Fruit fly (Drosophila melanogaster) whole organism, embryonic: ENCODE measurements around the gene Mlc-c.

Experiments
- CG10366 ChIP-seq: fragments of 200-800 bp; sonication (Bioruptor generic); IDR thresholded peaks from 2 replicates; pipeline ENCODE4 v1.3.6; 2022; ENCODE audit warnings: missing biosample characterization, missing genetic modification characterization
- CG10565 ChIP-seq: fragments of 200-800 bp; sonication (Bioruptor generic); optimal IDR thresholded peaks from 3 replicates; lab custom pipeline; 2016; ENCODE audit warnings: missing biosample characterization, mild to moderate bottlenecking, missing genetic modification characterization
- CG11504 ChIP-seq: fragments of 200-800 bp; sonication (Bioruptor generic); optimal IDR thresholded peaks from 3 replicates; lab custom pipeline; 2019; ENCODE audit warnings: missing biosample characterization, mild to moderate bottlenecking, missing genetic modification characterization, moderate library complexity
- CG13424 ChIP-seq: fragments of 200-800 bp; sonication (Bioruptor generic); optimal IDR thresholded peaks from 2 replicates; lab custom pipeline; 2019; ENCODE audit warnings: missing biosample characterization, mild to moderate bottlenecking, missing genetic modification characterization, moderate library complexity
- CG14710 ChIP-seq: fragments of 200-800 bp; sonication (Bioruptor generic); optimal IDR thresholded peaks from 3 replicates; lab custom pipeline; 2019; ENCODE audit warnings: missing biosample characterization, mild to moderate bottlenecking, missing genetic modification characterization, moderate library complexity
- CG15514 ChIP-seq: fragments of 200-800 bp; sonication (Bioruptor generic); optimal IDR thresholded peaks from 3 replicates; lab custom pipeline; 2017; ENCODE audit warnings: missing biosample characterization, missing genetic modification characterization, mild to moderate bottlenecking, moderate library complexity, missing genetic modification reagents
- CG15601 ChIP-seq: fragments of 200-800 bp; sonication (Bioruptor generic); optimal IDR thresholded peaks from 3 replicates; lab custom pipeline; 2019; ENCODE audit warnings: missing biosample characterization, mild to moderate bottlenecking, missing genetic modification characterization, moderate library complexity
- CG1602 ChIP-seq: fragments of 200-800 bp; sonication (Bioruptor generic); optimal IDR thresholded peaks from 3 replicates; lab custom pipeline; 2016; ENCODE audit warnings: missing biosample characterization, missing genetic modification characterization
- CG17186 ChIP-seq: fragments of 200-800 bp; sonication (Bioruptor generic); optimal IDR thresholded peaks from 3 replicates; lab custom pipeline; 2017; ENCODE audit warnings: missing biosample characterization, missing genetic modification reagents, missing genetic modification characterization
- CG17328 ChIP-seq: fragments of 200-800 bp; sonication (Bioruptor generic); IDR thresholded peaks from 2 replicates; pipeline ENCODE4 v1.3.6; 2022; ENCODE audit warnings: missing biosample characterization, missing genetic modification characterization
- CG17359 ChIP-seq: fragments of 200-800 bp; sonication (Bioruptor generic); optimal IDR thresholded peaks from 3 replicates; lab custom pipeline; 2018; ENCODE audit warnings: missing biosample characterization, mild to moderate bottlenecking, missing genetic modification characterization, moderate library complexity
- CG17612 ChIP-seq: fragments of 200-800 bp; sonication (Bioruptor generic); IDR thresholded peaks from 2 replicates; pipeline ENCODE4 v1.3.6; 2022; ENCODE audit warnings: missing biosample characterization, missing genetic modification characterization
- CG18476 ChIP-seq: fragments of 200-800 bp; sonication (Bioruptor generic); optimal IDR thresholded peaks from 2 replicates; lab custom pipeline; 2016; ENCODE audit warnings: missing biosample characterization, mild to moderate bottlenecking, missing genetic modification characterization
- CG31365 ChIP-seq: fragments of 200-800 bp; sonication (Bioruptor generic); optimal IDR thresholded peaks from 2 replicates; lab custom pipeline; 2018; ENCODE audit warnings: missing biosample characterization, mild to moderate bottlenecking, missing genetic modification characterization
- CG34224 ChIP-seq: fragments of 200-800 bp; sonication (Bioruptor generic); IDR thresholded peaks from 3 replicates; pipeline ENCODE4 v1.3.6; 2022; ENCODE audit warnings: missing biosample characterization, missing genetic modification characterization; ENCODE audit not compliant: partially characterized antibody
- CG3995 ChIP-seq: fragments of 200-800 bp; sonication (Bioruptor generic); optimal IDR thresholded peaks from 3 replicates; lab custom pipeline; 2016; ENCODE audit warnings: missing biosample characterization, missing genetic modification characterization
- CG4282 ChIP-seq: fragments of 200-800 bp; sonication (Bioruptor generic); optimal IDR thresholded peaks from 2 replicates; lab custom pipeline; 2016; ENCODE audit warnings: missing biosample characterization, missing genetic modification characterization
- CG4820 ChIP-seq: fragments of 200-800 bp; sonication (Bioruptor generic); optimal IDR thresholded peaks from 3 replicates; lab custom pipeline; 2016; ENCODE audit warnings: missing biosample characterization, missing genetic modification characterization
- CG5245 ChIP-seq: fragments of 200-800 bp; sonication (Bioruptor generic); optimal IDR thresholded peaks from 3 replicates; lab custom pipeline; 2016; ENCODE audit warnings: missing biosample characterization, missing genetic modification characterization
- CG5953 ChIP-seq: fragments of 200-800 bp; sonication (Bioruptor generic); IDR thresholded peaks from 2 replicates; pipeline ENCODE4 v1.3.6; 2022; ENCODE audit warnings: missing biosample characterization, missing genetic modification characterization
- CG7839 ChIP-seq: fragments of 200-800 bp; sonication (Bioruptor generic); optimal IDR thresholded peaks from 3 replicates; lab custom pipeline; 2018; ENCODE audit warnings: missing biosample characterization, mild to moderate bottlenecking, missing genetic modification characterization, moderate library complexity
- CG9727 ChIP-seq: fragments of 200-800 bp; sonication (Bioruptor generic); optimal IDR thresholded peaks from 3 replicates; lab custom pipeline; 2017; ENCODE audit warnings: missing biosample characterization, mild to moderate bottlenecking, missing genetic modification characterization
- CG9932 ChIP-seq: fragments of 200-800 bp; sonication (Bioruptor generic); IDR thresholded peaks from 2 replicates; pipeline ENCODE4 v1.3.6; 2022; ENCODE audit warnings: missing biosample characterization, missing genetic modification characterization
- CHES-1-like ChIP-seq: fragments of 200-800 bp; sonication (Bioruptor generic); optimal IDR thresholded peaks from 2 replicates; lab custom pipeline; 2016; ENCODE audit warnings: missing biosample characterization, missing genetic modification characterization
- E2f2 ChIP-seq: fragments of 200-800 bp; sonication (Bioruptor generic); IDR thresholded peaks from 2 replicates; pipeline ENCODE4 v1.3.6; 2022; ENCODE audit warnings: missing biosample characterization, missing genetic modification characterization
- Elba2 ChIP-seq: fragments of 200-800 bp; sonication (Bioruptor generic); optimal IDR thresholded peaks from 3 replicates; lab custom pipeline; 2016; ENCODE audit warnings: missing biosample characterization, missing genetic modification characterization
- Ets65A ChIP-seq: fragments of 200-800 bp; sonication (Bioruptor generic); peaks from one replicate; lab custom pipeline; 2016; ENCODE audit warnings: missing biosample characterization, missing genetic modification characterization
- Fer1 ChIP-seq: fragments of 200-800 bp; sonication (Bioruptor generic); optimal IDR thresholded peaks from 2 replicates; lab custom pipeline; 2017; ENCODE audit warnings: missing biosample characterization, mild to moderate bottlenecking, missing genetic modification characterization
- Gug ChIP-seq: fragments of 200-800 bp; sonication (Bioruptor generic); IDR thresholded peaks from 4 replicates; pipeline ENCODE4 v1.3.6; 2022; ENCODE audit warnings: missing biosample characterization, missing genetic modification characterization
- Hr51 ChIP-seq, 2 experiments: fragments of 200-800 bp; sonication (Bioruptor generic); optimal IDR thresholded peaks; 2 replicates in 1 of 2; 3 replicates in 1 of 2; lab custom pipeline; 2016 to 2018; ENCODE audit warnings: missing biosample characterization in 2 of 2, missing genetic modification characterization in 2 of 2, mild to moderate bottlenecking in 1 of 2, moderate library complexity in 1 of 2
- Hr78 ChIP-seq, 2 experiments: fragments of 200-800 bp in 1 of 2; fragments of >200 bp in 1 of 2; sonication (Bioruptor generic) in 1 of 2; optimal IDR thresholded peaks; 2 replicates each; lab custom pipeline; 2017 to 2019; ENCODE audit warnings: missing biosample characterization in 2 of 2, missing genetic modification characterization in 2 of 2, mild to moderate bottlenecking in 1 of 2, moderate library complexity in 1 of 2
- Jarid2 ChIP-seq: fragments of 200-800 bp; sonication (Bioruptor generic); optimal IDR thresholded peaks from 3 replicates; lab custom pipeline; 2017; ENCODE audit warnings: mild to moderate bottlenecking, missing biosample characterization, missing genetic modification reagents, missing genetic modification characterization
- NK7.1 ChIP-seq: fragments of 200-800 bp; sonication (Bioruptor generic); optimal IDR thresholded peaks from 3 replicates; lab custom pipeline; 2016; ENCODE audit warnings: missing biosample characterization, missing genetic modification characterization
- Rx ChIP-seq: fragments of 200-800 bp; sonication (Bioruptor generic); IDR thresholded peaks from 2 replicates; pipeline ENCODE4 v1.3.6; 2022; ENCODE audit warnings: missing biosample characterization, missing genetic modification characterization
- ara ChIP-seq: fragments of 200-800 bp; sonication (Bioruptor generic); IDR thresholded peaks from 2 replicates; pipeline ENCODE4 v1.3.6; 2022; ENCODE audit warnings: missing biosample characterization, missing genetic modification characterization
- btn ChIP-seq: fragments of 200-800 bp; sonication (Bioruptor generic); optimal IDR thresholded peaks from 2 replicates; lab custom pipeline; 2016; ENCODE audit warnings: missing biosample characterization, missing genetic modification characterization
- cato ChIP-seq: fragments of 200-800 bp; sonication (Bioruptor generic); optimal IDR thresholded peaks from 2 replicates; lab custom pipeline; 2016; ENCODE audit warnings: missing biosample characterization, missing genetic modification characterization, borderline replicate concordance
- fd3F ChIP-seq: fragments of 200-800 bp; sonication (Bioruptor generic); optimal IDR thresholded peaks from 2 replicates; lab custom pipeline; 2018; ENCODE audit warnings: missing biosample characterization, mild to moderate bottlenecking, missing genetic modification characterization, moderate library complexity
- gsb ChIP-seq: fragments of 200-800 bp; sonication (Bioruptor generic); IDR thresholded peaks from 2 replicates; pipeline ENCODE4 v1.3.6; 2022; ENCODE audit warnings: missing biosample characterization, missing genetic modification characterization
- hth ChIP-seq: fragments of >200 bp; optimal IDR thresholded peaks from 2 replicates; lab custom pipeline; 2017; ENCODE audit warnings: inconsistent platforms
- ind ChIP-seq: fragments of 200-800 bp; sonication (Bioruptor generic); optimal IDR thresholded peaks from 3 replicates; lab custom pipeline; 2016; ENCODE audit warnings: missing biosample characterization, missing genetic modification characterization
- luna ChIP-seq: fragments of 200-800 bp; sonication (Bioruptor generic); optimal IDR thresholded peaks from 2 replicates; lab custom pipeline; 2016; ENCODE audit warnings: missing biosample characterization, missing genetic modification characterization
- mam ChIP-seq: fragments of 200-800 bp; sonication (Bioruptor generic); optimal IDR thresholded peaks from 3 replicates; lab custom pipeline; 2016; ENCODE audit warnings: missing biosample characterization, missing genetic modification characterization
- org-1 ChIP-seq: fragments of 200-800 bp; sonication (Bioruptor generic); optimal IDR thresholded peaks from 2 replicates; lab custom pipeline; 2017; ENCODE audit warnings: missing biosample characterization, missing genetic modification characterization
- pb ChIP-seq: fragments of 200-800 bp; sonication (Bioruptor generic); optimal IDR thresholded peaks from 3 replicates; lab custom pipeline; 2016; ENCODE audit warnings: missing biosample characterization, missing genetic modification characterization
- schlank ChIP-seq: fragments of 200-800 bp; sonication (Bioruptor generic); optimal IDR thresholded peaks from 2 replicates; lab custom pipeline; 2018; ENCODE audit warnings: missing biosample characterization, mild to moderate bottlenecking, missing genetic modification characterization
- sens ChIP-seq: fragments of 200-800 bp; sonication (Bioruptor generic); peaks from one replicate; lab custom pipeline; 2016; ENCODE audit warnings: missing biosample characterization, missing genetic modification characterization
- sr ChIP-seq: fragments of 200-800 bp; sonication (Bioruptor generic); IDR thresholded peaks from 3 replicates; pipeline ENCODE4 v1.3.6; 2022; ENCODE audit warnings: missing biosample characterization, missing genetic modification characterization
- stwl ChIP-seq: fragments of 200-800 bp; sonication (Bioruptor generic); optimal IDR thresholded peaks from 3 replicates; lab custom pipeline; 2018; ENCODE audit warnings: missing biosample characterization, mild to moderate bottlenecking, missing genetic modification characterization, moderate library complexity
- ttk ChIP-seq: fragments of 200-800 bp; sonication (Bioruptor generic); IDR thresholded peaks from 2 replicates; pipeline ENCODE4 v2.1.2; 2022; ENCODE audit warnings: missing biosample characterization, missing genetic modification characterization
- vnd ChIP-seq: fragments of 200-800 bp; sonication (Bioruptor generic); IDR thresholded peaks from 3 replicates; pipeline ENCODE4 v1.3.6; 2022; ENCODE audit warnings: missing biosample characterization, missing genetic modification characterization; ENCODE audit not compliant: partially characterized antibody
- zfh1 ChIP-seq: fragments of 200-800 bp; sonication (Bioruptor generic); IDR thresholded peaks from 3 replicates; pipeline ENCODE4 v1.3.6; 2022; ENCODE audit warnings: missing biosample characterization, missing genetic modification characterization

Gene Mlc-c

DNA sequence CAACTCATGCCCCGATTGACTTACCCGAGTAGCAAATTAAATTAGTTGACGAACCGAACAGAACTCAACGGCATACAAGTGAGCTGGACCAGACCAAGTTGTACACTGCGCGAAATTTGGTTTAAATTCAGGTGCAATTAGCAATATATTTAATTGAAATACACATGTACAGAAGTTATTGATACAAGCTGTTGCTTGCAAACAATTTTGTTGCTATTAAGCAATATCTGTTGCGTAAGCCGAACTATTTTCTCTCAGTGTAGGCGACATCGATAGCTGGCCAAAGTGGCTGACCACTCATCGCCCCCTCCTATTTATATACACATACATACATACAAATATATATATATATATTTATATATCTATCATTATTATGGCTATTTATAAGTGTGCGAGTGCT lies 18.2 kb downstream of the Mlc-c start (continued):
- TF ChIP-seq CG34224 (GFP tag; lab: Robert Waterston, UW) (no peak), pb (GFP tag; lab: Kevin White, UChicago) (no peak), CG5245 (GFP tag; lab: Kevin White, UChicago) (no peak), CG11504 (tag; lab: Kevin White, UChicago) (no peak), NK7.1 (GFP tag; lab: Kevin White, UChicago) (no peak), Rx (GFP tag; lab: Robert Waterston, UW) (no peak), Gug (GFP tag; lab: Robert Waterston, UW) (peak; percentile 30; the same call in 1 of the 4 replicates), mam (GFP tag; lab: Kevin White, UChicago) (no peak), org-1 (GFP tag; lab: Kevin White, UChicago) (no peak), CG1602 (GFP tag; lab: Kevin White, UChicago) (no peak), stwl (tag; lab: Kevin White, UChicago) (no peak), CG4820 (GFP tag; lab: Kevin White, UChicago) (peak; percentile 27), luna (GFP tag; lab: Kevin White, UChicago) (no peak), ttk (GFP tag; lab: Robert Waterston, UW) (peak; percentile 31; the same call in 1 of the 2 replicates), sr (no peak), CG9727 (GFP tag; lab: Kevin White, UChicago) (peak; percentile 53), vnd (GFP tag; lab: Robert Waterston, UW) (no peak), Hr78 (GFP tag; optimal IDR thresholded peaks at IDR 0.05; lab: Kevin White, UChicago) (no peak), CHES-1-like (GFP tag; lab: Kevin White, UChicago) (no peak), Hr51 (GFP tag; optimal IDR thresholded peaks at IDR 0.05; lab: Kevin White, UChicago) (no peak), zfh1 (GFP tag; lab: Robert Waterston, UW) (peak; percentile 80), CG17359 (tag; lab: Kevin White, UChicago) (peak; percentile 7), hth (lab: Kevin White, UChicago) (no peak), CG10565 (GFP tag; lab: Kevin White, UChicago) (no peak), CG17186 (GFP tag; lab: Kevin White, UChicago) (no peak), CG15514 (GFP tag; lab: Kevin White, UChicago) (peak; percentile 15), Elba2 (no peak), ind (GFP tag; lab: Kevin White, UChicago) (peak; percentile 32), fd3F (GFP tag; lab: Kevin White, UChicago) (no peak), CG7839 (peak; percentile 52), CG13424 (tag; lab: Kevin White, UChicago) (peak; percentile 33), CG5953 (no peak), Ets65A (GFP tag; lab: Kevin White, UChicago) (peak; percentile 63), CG18476 (GFP tag; lab: Kevin White, UChicago) (no peak), ara (peak; percentile 59; the same call in 1 of the 2 replicates), E2f2 (no peak), gsb (GFP tag; lab: Robert Waterston, UW) (no peak), CG4282 (GFP tag; lab: Kevin White, UChicago) (no peak), CG3995 (GFP tag; lab: Kevin White, UChicago) (no peak), CG31365 (no peak), CG15601 (tag; lab: Kevin White, UChicago) (no peak), Fer1 (GFP tag; lab: Kevin White, UChicago) (no peak), Jarid2 (no peak), CG9932 (GFP tag; lab: Robert Waterston, UW) (peak; percentile 42), CG17328 (GFP tag; lab: Robert Waterston, UW) (peak; percentile 56; the same call in 1 of the 2 replicates), btn (no peak), cato (GFP tag; lab: Kevin White, UChicago) (no peak), CG10366 (peak; percentile 17; the same call in 1 of the 2 replicates), CG14710 (peak; percentile 34), sens (peak; percentile 56), CG17612 (GFP tag; lab: Robert Waterston, UW) (no peak), schlank (tag; lab: Kevin White, UChicago) (no peak)
